Worm (Caenorhabditis elegans) whole organism, mixed stage, embryonic: ENCODE data around the gene dct-6.

Source experiments
- M03D4.4 ChIP-seq: sonication (generic microtip); optimal IDR thresholded peaks from 2 replicates; lab custom pipeline; 2017; ENCODE audit warnings: mild to moderate bottlenecking, missing genetic modification characterization, missing compliant biosample characterization
- blmp-1 ChIP-seq: fragments of 150-350 bp; optimal IDR thresholded peaks from 2 replicates; lab custom pipeline; 2014; ENCODE audit warnings: missing biosample characterization, missing genetic modification characterization
- ceh-43 ChIP-seq: fragments of 200-800 bp; sonication (Bioruptor generic); optimal IDR thresholded peaks from 2 replicates; lab custom pipeline; 2018; ENCODE audit warnings: mild to moderate bottlenecking, missing genetic modification characterization, moderate library complexity, missing compliant biosample characterization
- ceh-83 ChIP-seq: fragments of 200-800 bp; sonication (Bioruptor generic); optimal IDR thresholded peaks from 2 replicates; lab custom pipeline; 2018; ENCODE audit warnings: mild to moderate bottlenecking, missing genetic modification characterization, missing compliant biosample characterization
- ces-1 ChIP-seq: fragments of 150-350 bp; optimal IDR thresholded peaks from 2 replicates; lab custom pipeline; 2014; ENCODE audit warnings: missing biosample characterization, missing genetic modification reagents, missing genetic modification characterization
- cnd-1 ChIP-seq: fragments of 200-800 bp; sonication (Bioruptor generic); optimal IDR thresholded peaks from 2 replicates; lab custom pipeline; 2018; ENCODE audit warnings: mild to moderate bottlenecking, missing genetic modification characterization, missing compliant biosample characterization
- drap-1 ChIP-seq: fragments of 200-800 bp; sonication (Bioruptor generic); optimal IDR thresholded peaks from 3 replicates; lab custom pipeline; 2018; ENCODE audit warnings: mild to moderate bottlenecking, missing genetic modification characterization, missing compliant biosample characterization
- elt-1 ChIP-seq: sonication (generic microtip); optimal IDR thresholded peaks from 2 replicates; lab custom pipeline; 2017; ENCODE audit warnings: missing genetic modification characterization, mild to moderate bottlenecking, missing compliant biosample characterization, antibody characterized with exemption, moderate library complexity, borderline replicate concordance; ENCODE audit not compliant: insufficient read depth
- elt-3 ChIP-seq: fragments of 150-350 bp; optimal IDR thresholded peaks from 2 replicates; lab custom pipeline; 2014; ENCODE audit warnings: missing biosample characterization, missing genetic modification characterization
- flh-1 ChIP-seq: fragments of 200-800 bp; sonication (Bioruptor generic); optimal IDR thresholded peaks from 2 replicates; lab custom pipeline; 2018; ENCODE audit warnings: mild to moderate bottlenecking, missing genetic modification characterization, moderate library complexity, missing compliant biosample characterization
- ham-2 ChIP-seq: fragments of 200-800 bp; sonication (Bioruptor generic); optimal IDR thresholded peaks from 2 replicates; lab custom pipeline; 2018; ENCODE audit warnings: mild to moderate bottlenecking, missing genetic modification characterization, missing compliant biosample characterization
- hlh-1 ChIP-seq: fragments of 150-350 bp; optimal IDR thresholded peaks from 2 replicates; lab custom pipeline; 2014; ENCODE audit warnings: missing biosample characterization, missing genetic modification reagents, missing genetic modification characterization
- lin-13 ChIP-seq: fragments of 150-350 bp; optimal IDR thresholded peaks from 2 replicates; lab custom pipeline; 2014; ENCODE audit warnings: missing biosample characterization, missing genetic modification characterization
- lin-32 ChIP-seq: fragments of 200-800 bp; sonication (Bioruptor generic); optimal IDR thresholded peaks from 2 replicates; lab custom pipeline; 2018; ENCODE audit warnings: mild to moderate bottlenecking, missing genetic modification characterization, missing compliant biosample characterization
- lsy-2 ChIP-seq: fragments of 150-350 bp; optimal IDR thresholded peaks from 2 replicates; lab custom pipeline; 2014; ENCODE audit warnings: missing biosample characterization, missing genetic modification characterization
- mab-5 ChIP-seq: fragments of 150-350 bp; optimal IDR thresholded peaks from 2 replicates; lab custom pipeline; 2014; ENCODE audit warnings: missing biosample characterization, missing genetic modification characterization
- mep-1 ChIP-seq: fragments of 150-350 bp; optimal IDR thresholded peaks from 2 replicates; lab custom pipeline; 2017; ENCODE audit warnings: missing biosample characterization, missing genetic modification reagents, missing genetic modification characterization, inconsistent platforms
- nhr-12 ChIP-seq: fragments of 150-350 bp; optimal IDR thresholded peaks from 2 replicates; lab custom pipeline; 2014; ENCODE audit warnings: missing biosample characterization, missing genetic modification characterization
- nhr-2 ChIP-seq: fragments of 150-350 bp; optimal IDR thresholded peaks from 2 replicates; lab custom pipeline; 2014; ENCODE audit warnings: missing biosample characterization, missing genetic modification characterization
- nhr-237 ChIP-seq: fragments of 150-350 bp; optimal IDR thresholded peaks from 2 replicates; lab custom pipeline; 2014; ENCODE audit warnings: missing biosample characterization, missing genetic modification characterization
- nhr-28 ChIP-seq: fragments of 150-350 bp; optimal IDR thresholded peaks from 2 replicates; lab custom pipeline; 2014; ENCODE audit warnings: missing biosample characterization, missing genetic modification characterization
- pha-4 ChIP-seq: fragments of 150-350 bp; optimal IDR thresholded peaks from 2 replicates; lab custom pipeline; 2018; ENCODE audit warnings: missing biosample characterization, missing genetic modification reagents, missing genetic modification characterization
- sem-2 ChIP-seq: fragments of 200-800 bp; sonication (Bioruptor generic); optimal IDR thresholded peaks from 2 replicates; lab custom pipeline; 2018; ENCODE audit warnings: mild to moderate bottlenecking, missing genetic modification characterization, missing compliant biosample characterization
- snpc-4 ChIP-seq: fragments of 150-350 bp; optimal IDR thresholded peaks from 2 replicates; lab custom pipeline; 2014; ENCODE audit warnings: missing biosample characterization, missing genetic modification characterization
- sptf-1 ChIP-seq: sonication (generic microtip); optimal IDR thresholded peaks from 2 replicates; lab custom pipeline; 2017; ENCODE audit warnings: mild to moderate bottlenecking, missing genetic modification characterization, moderate library complexity, missing compliant biosample characterization
- tbx-8 ChIP-seq: fragments of 200-800 bp; sonication (Bioruptor generic); optimal IDR thresholded peaks from 2 replicates; lab custom pipeline; 2018; ENCODE audit warnings: mild to moderate bottlenecking, missing genetic modification characterization, moderate library complexity, missing compliant biosample characterization
- unc-120 ChIP-seq: sonication (generic microtip); optimal IDR thresholded peaks from 2 replicates; lab custom pipeline; 2017; ENCODE audit warnings: missing genetic modification characterization, missing compliant biosample characterization; ENCODE audit not compliant: poor library complexity, severe bottlenecking
- unc-62 ChIP-seq: fragments of 150-350 bp; optimal IDR thresholded peaks from 2 replicates; lab custom pipeline; 2014; ENCODE audit warnings: missing biosample characterization, missing genetic modification reagents, missing genetic modification characterization
- zip-8 ChIP-seq: fragments of 150-350 bp; optimal IDR thresholded peaks from 2 replicates; lab custom pipeline; 2014; ENCODE audit warnings: missing biosample characterization, missing genetic modification characterization
- ztf-11 ChIP-seq: fragments of 150-350 bp; optimal IDR thresholded peaks from 2 replicates; lab custom pipeline; 2014; ENCODE audit warnings: missing biosample characterization, missing genetic modification characterization

dct-6 gene

DNA sequence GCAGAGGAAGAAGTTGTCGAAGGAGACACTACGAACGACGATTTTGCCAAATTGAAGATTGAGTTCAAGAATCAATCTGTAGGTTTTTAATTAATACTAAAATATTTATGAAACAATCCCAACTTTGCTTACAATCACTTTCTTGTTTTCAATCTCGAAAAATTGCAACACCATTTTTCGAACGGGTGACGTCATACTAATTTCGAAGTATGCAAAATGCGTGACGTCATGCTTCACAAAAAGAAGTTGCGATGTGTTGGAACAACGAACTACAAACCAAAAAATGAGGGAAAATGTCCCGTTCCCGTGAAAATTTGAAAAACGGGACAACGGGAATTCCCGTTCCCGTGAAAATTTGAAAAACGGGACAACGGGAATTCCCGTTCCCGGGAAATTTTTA, 1.4 kb downstream of the dct-6 start:
- TF ChIP-seq nhr-237 (tag; lab: Kevin White, UChicago) (no peak), pha-4 (tag; lab: Kevin White, UChicago) (no peak), ztf-11 (tag; lab: Kevin White, UChicago) (no peak), unc-62 (no peak), zip-8 (tag; lab: Kevin White, UChicago) (peak; percentile 94)

DNA sequence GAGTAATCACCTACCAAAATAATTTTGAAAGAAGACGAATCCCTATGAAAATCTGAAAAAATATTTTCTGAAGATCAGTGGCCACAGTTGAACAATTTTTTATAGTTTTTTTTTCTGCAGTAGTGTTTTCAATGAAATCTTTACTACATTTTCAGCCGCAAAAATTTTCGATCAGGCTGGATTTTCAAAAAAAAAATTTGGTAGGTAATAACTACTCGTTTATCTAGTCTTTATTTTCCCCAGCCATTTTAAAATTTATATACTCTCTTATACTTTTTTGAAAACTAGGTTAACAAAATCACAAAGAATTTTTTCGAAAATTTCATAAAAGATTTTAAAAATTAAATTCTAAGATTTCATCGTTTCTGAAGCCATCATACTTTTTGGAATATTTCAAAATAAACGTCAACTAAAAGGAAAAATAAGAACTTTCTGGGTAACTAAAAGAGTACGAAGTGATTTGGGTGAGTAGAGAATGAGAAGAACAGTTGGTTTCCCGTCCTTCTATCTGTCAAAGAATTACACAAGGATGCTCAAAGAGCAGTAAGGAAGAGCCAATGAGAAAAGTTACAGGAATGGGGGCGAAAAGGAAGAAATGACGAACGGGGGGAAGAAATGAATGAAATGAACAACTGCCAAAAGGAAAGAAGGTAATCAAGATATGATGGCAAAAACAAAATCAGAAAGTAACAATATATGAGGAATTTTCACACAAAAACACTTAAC, 9.0 kb downstream of the dct-6 start, which contains the start of gene mlp-1:
mlp-1 (minus strand) TSS at position 51 of the 726 bp plus-strand sequence.
- no peak for TF ChIP-seq nhr-237 (tag; lab: Kevin White, UChicago)
- no peak for TF ChIP-seq lin-13 (tag; lab: Kevin White, UChicago)
- TF ChIP-seq ces-1: no peak
- TF ChIP-seq unc-62: peak; percentile 56
- TF ChIP-seq nhr-28 (tag; lab: Kevin White, UChicago): no peak
- no peak for TF ChIP-seq mab-5 (tag; lab: Kevin White, UChicago)
- TF ChIP-seq unc-120 (tag; lab: Kevin White, UChicago): peak; percentile 15
- TF ChIP-seq M03D4.4: no peak
- no peak for TF ChIP-seq ham-2
- no peak for TF ChIP-seq nhr-12 (tag; lab: Kevin White, UChicago)
- peak; percentile 86 for TF ChIP-seq hlh-1 (tag; lab: Kevin White, UChicago)

DNA sequence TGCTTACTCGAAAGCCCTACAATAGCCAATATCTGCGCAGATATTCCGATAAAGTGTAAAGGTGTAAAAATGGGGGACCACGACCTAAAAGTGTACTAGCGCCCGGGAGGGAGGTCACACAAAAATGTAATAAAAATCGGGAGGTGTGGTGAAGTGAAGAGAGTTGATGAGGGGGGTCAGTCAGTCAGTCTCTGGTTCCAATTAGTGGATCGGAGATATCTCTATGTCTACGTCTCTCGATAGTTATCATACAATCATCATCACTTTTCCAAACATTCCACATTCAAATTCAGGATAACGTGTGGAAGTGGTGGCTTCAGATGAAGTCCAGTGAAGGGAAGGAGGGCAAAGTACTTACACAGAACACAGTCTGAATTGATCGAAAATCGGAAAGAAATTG, 9.8 kb downstream of the dct-6 start:
- TF ChIP-seq ztf-11 (tag; lab: Kevin White, UChicago) (no peak), unc-62 (no peak), blmp-1 (tag; lab: Kevin White, UChicago) (no peak), snpc-4 (tag; lab: Kevin White, UChicago) (no peak), flh-1 (no peak), hlh-1 (tag; lab: Kevin White, UChicago) (no peak), ceh-43 (no peak), M03D4.4 (no peak), lin-32 (GFP tag; lab: Kevin White, UChicago) (no peak), lsy-2 (no peak), pha-4 (tag; lab: Kevin White, UChicago) (no peak)
- TF ChIP-seq, all 35 proteins: peak for 0

DNA sequence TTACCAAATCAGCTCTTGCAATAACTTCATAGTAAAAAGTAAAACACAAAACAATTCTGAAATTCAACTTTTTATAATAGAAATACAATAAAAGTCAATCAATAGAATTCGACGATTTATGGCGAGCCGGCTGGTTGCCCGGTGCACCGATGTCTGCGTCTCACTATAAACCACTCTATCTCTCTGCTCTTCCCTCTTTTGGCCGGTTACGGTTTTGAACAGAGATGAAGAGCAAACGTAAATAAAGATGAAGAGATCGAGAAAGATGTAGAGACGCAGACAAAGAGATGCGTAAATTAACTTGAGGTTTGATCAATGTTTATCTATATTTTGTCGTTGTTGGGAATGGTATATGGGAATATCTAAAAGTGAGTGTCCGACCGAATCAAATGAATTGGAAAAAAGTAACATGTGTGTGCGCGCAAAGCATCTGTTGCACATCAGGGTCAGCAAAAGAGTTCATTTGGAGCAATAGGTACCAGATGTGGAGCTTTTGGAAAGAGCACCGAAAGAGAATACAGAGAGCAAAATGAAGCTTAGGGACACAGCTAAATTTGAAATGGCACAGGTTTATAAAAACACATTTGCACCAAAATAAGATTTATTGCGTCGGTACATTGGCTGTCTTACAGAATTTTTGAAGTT, 14.2 kb downstream of the dct-6 start:
- no peak for TF ChIP-seq drap-1 (GFP tag; lab: Kevin White, UChicago)
- no peak for TF ChIP-seq blmp-1 (tag; lab: Kevin White, UChicago)
- no peak for TF ChIP-seq sptf-1
- no peak for TF ChIP-seq lsy-2
- TF ChIP-seq nhr-2 (tag; lab: Kevin White, UChicago): peak; percentile 84
- TF ChIP-seq mab-5 (tag; lab: Kevin White, UChicago): no peak
- TF ChIP-seq nhr-12 (tag; lab: Kevin White, UChicago): no peak
- TF ChIP-seq M03D4.4: peak; percentile 11
- TF ChIP-seq nhr-28 (tag; lab: Kevin White, UChicago): no peak
- no peak for TF ChIP-seq elt-3
- TF ChIP-seq hlh-1 (tag; lab: Kevin White, UChicago): peak; percentile 9
- TF ChIP-seq mep-1 (tag; lab: Kevin White, UChicago): no peak
- TF ChIP-seq elt-1 (tag; lab: Kevin White, UChicago): no peak
- peak; percentile 11 for TF ChIP-seq lin-32 (GFP tag; lab: Kevin White, UChicago)
- TF ChIP-seq zip-8 (tag; lab: Kevin White, UChicago): no peak
- TF ChIP-seq pha-4 (tag; lab: Kevin White, UChicago): peak; percentile 67
- no peak for TF ChIP-seq lin-13 (tag; lab: Kevin White, UChicago)
- no peak for TF ChIP-seq ceh-43
- TF ChIP-seq sem-2 (GFP tag; lab: Kevin White, UChicago): no peak

DNA sequence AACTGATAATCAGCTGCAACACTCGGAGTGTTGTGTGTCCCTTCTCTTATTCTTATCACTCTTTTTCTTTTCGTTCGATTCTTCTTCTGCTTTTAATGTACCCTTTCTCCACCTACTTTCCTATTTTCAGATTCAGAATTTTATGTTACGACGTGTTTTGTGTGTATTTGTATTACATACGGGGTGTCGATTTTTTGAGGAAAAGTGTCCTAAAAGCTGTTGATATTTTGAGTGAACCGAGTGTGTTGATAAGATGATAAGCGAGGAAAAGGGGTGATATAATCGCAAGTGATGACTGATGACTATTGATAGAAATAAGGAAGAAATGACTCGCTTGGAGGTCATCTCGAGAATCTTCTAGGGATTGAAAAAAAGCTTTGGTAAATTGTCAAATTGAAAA, 15.2 kb downstream of the dct-6 start:
- TF ChIP-seq cnd-1 (tag; lab: Kevin White, UChicago) (no peak), ceh-83 (GFP tag; lab: Kevin White, UChicago) (no peak), blmp-1 (tag; lab: Kevin White, UChicago) (no peak), drap-1 (GFP tag; lab: Kevin White, UChicago) (no peak), sem-2 (GFP tag; lab: Kevin White, UChicago) (no peak), tbx-8 (GFP tag; lab: Kevin White, UChicago) (no peak)
